Worm (Caenorhabditis elegans): ENCODE results near the gene T17H7.7.

DNA sequence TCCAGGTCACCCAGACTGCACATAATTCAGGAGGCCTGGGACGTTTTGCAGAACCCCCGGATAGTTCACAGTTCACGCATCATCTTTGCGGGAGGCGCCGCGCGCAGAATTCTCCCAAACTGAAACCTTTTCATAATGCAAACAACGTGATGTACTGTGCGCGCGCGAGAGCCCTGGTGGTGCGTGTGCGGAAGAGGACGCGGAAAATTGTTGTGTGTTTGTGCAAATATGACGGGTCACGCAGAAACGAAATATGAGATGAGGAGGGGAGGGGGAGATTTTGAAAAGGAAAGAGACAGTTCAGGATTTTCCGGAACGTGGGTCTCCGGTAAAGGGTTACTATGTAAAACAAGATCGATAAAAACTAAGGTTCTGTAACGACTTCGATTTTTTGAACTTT lies 47.8 kb downstream of the T17H7.7 start:
- TF ChIP-seq egl-5 (tag; optimal IDR thresholded peaks at IDR 0.05): no peak
- TF ChIP-seq aly-2 (tag; optimal IDR thresholded peaks at IDR 0.05): no peak
- TF ChIP-seq eor-1 (tag; optimal IDR thresholded peaks at IDR 0.05): no peak
- TF ChIP-seq nhr-77 (tag; optimal IDR thresholded peaks at IDR 0.05): no peak
- no peak for TF ChIP-seq lin-15B (tag; optimal IDR thresholded peaks at IDR 0.05)
- TF ChIP-seq fos-1 (tag; optimal IDR thresholded peaks at IDR 0.05): no peak
- TF ChIP-seq daf-12 (tag; optimal IDR thresholded peaks at IDR 0.05): no peak
- no peak for TF ChIP-seq nhr-28 (tag; optimal IDR thresholded peaks at IDR 0.05)
